Fruit fly (Drosophila melanogaster): ENCODE measurements around the gene CG18549.

CG18549 gene

dm6 chr3R:12401672-12402296, 47.3 kb upstream of the CG18549 start, which contains the start of gene DNAlig3 (continued):
- TF ChIP-seq NfI (GFP tag; optimal IDR thresholded peaks at IDR 0.05), result no peak
- no peak for TF ChIP-seq CG4730 (GFP tag; IDR thresholded peaks at IDR 0.05)
- TF ChIP-seq ATbp (GFP tag; optimal IDR thresholded peaks at IDR 0.05), result no peak
- no peak for TF ChIP-seq CG13296 (GFP tag; optimal IDR thresholded peaks at IDR 0.05)
- no peak for TF ChIP-seq E2f1 (GFP tag; IDR thresholded peaks at IDR 0.05)
- TF ChIP-seq Atf6 (GFP tag; IDR thresholded peaks at IDR 0.05), result no peak
- TF ChIP-seq CG15073 (GFP tag; optimal IDR thresholded peaks at IDR 0.05), result no peak
- no peak for TF ChIP-seq B-H2 (GFP tag; optimal IDR thresholded peaks at IDR 0.05)
- TF ChIP-seq CG15269 (tag; optimal IDR thresholded peaks at IDR 0.05), result no peak
- no peak for TF ChIP-seq psq (GFP tag; optimal IDR thresholded peaks at IDR 0.05)
- TF ChIP-seq CG10274 (GFP tag; optimal IDR thresholded peaks at IDR 0.05), result no peak
- no peak for TF ChIP-seq slp2 (GFP tag; optimal IDR thresholded peaks at IDR 0.05)
- TF ChIP-seq knrl (GFP tag; IDR thresholded peaks at IDR 0.05; ENCODE audit: partially characterized antibody), result 0 out of 3 replicates have a peak, but pooled peaks have one; percentile 28
- peak; percentile 2 for TF ChIP-seq CG4617 (GFP tag; optimal IDR thresholded peaks at IDR 0.05; ENCODE audit: borderline replicate concordance)
- TF ChIP-seq chn (GFP tag; optimal IDR thresholded peaks at IDR 0.05), result no peak
- TF ChIP-seq chinmo (GFP tag; IDR thresholded peaks at IDR 0.05; ENCODE audit: partially characterized antibody), result 0 out of 4 replicates have a peak, but pooled peaks have one; percentile 27
- TF ChIP-seq CG8765 (GFP tag; IDR thresholded peaks at IDR 0.05), result no peak
- TF ChIP-seq CG17829 (tag; optimal IDR thresholded peaks at IDR 0.05), result no peak
- TF ChIP-seq maf-S (GFP tag; optimal IDR thresholded peaks at IDR 0.05), result no peak
- TF ChIP-seq tx (GFP tag; optimal IDR thresholded peaks at IDR 0.05), result no peak
- TF ChIP-seq CG13123 (GFP tag; optimal IDR thresholded peaks at IDR 0.05), result no peak
- no peak for TF ChIP-seq CG12104 (GFP tag; optimal IDR thresholded peaks at IDR 0.05)
- TF ChIP-seq tap (tag; optimal IDR thresholded peaks at IDR 0.05), result no peak
- TF ChIP-seq zen2 (GFP tag; IDR thresholded peaks at IDR 0.05; ENCODE audit: partially characterized antibody), result peak; percentile 68; the same call in 2 of the 3 replicates
- TF ChIP-seq E2f2 (GFP tag; IDR thresholded peaks at IDR 0.05), result peak; percentile 89
- no peak for TF ChIP-seq Doc2 (GFP tag; IDR thresholded peaks at IDR 0.05)
- no peak for TF ChIP-seq CG3995 (GFP tag; optimal IDR thresholded peaks at IDR 0.05)
- no peak for TF ChIP-seq ac (GFP tag; optimal IDR thresholded peaks at IDR 0.05)
- no peak for TF ChIP-seq CG12299 (tag; optimal IDR thresholded peaks at IDR 0.05)
- peak; percentile 68 for TF ChIP-seq BEAF-32 (GFP tag; optimal IDR thresholded peaks at IDR 0.05)
- TF ChIP-seq CG9215 (GFP tag; IDR thresholded peaks at IDR 0.05), result no peak
- TF ChIP-seq sens (GFP tag), result peak; percentile 32
- TF ChIP-seq CG17328 (GFP tag; IDR thresholded peaks at IDR 0.05), result no peak
- peak; percentile 79 for TF ChIP-seq CG15514 (GFP tag; optimal IDR thresholded peaks at IDR 0.05)
- no peak for TF ChIP-seq sc (optimal IDR thresholded peaks at IDR 0.05)
- no peak for TF ChIP-seq sc (GFP tag; optimal IDR thresholded peaks at IDR 0.05)
- no peak for TF ChIP-seq shn (GFP tag; optimal IDR thresholded peaks at IDR 0.05)
- TF ChIP-seq CG6765 (GFP tag; optimal IDR thresholded peaks at IDR 0.05), result no peak
- TF ChIP-seq tin (GFP tag; optimal IDR thresholded peaks at IDR 0.05), result no peak
- TF ChIP-seq ftz-f1 (GFP tag; optimal IDR thresholded peaks at IDR 0.05), result no peak
- TF ChIP-seq CG34422 (GFP tag; IDR thresholded peaks at IDR 0.05), result no peak; the same call in 2 of the 3 replicates
- TF ChIP-seq Nf-YC (tag; optimal IDR thresholded peaks at IDR 0.05), result no peak
- TF ChIP-seq croc (GFP tag; conservative IDR thresholded peaks at IDR 0.05), result no peak
- no peak for TF ChIP-seq CG8944 (GFP tag; optimal IDR thresholded peaks at IDR 0.05)
- TF ChIP-seq her (GFP tag; optimal IDR thresholded peaks at IDR 0.05), result peak; percentile 39
- TF ChIP-seq C15 (GFP tag; IDR thresholded peaks at IDR 0.05), result no peak
- TF ChIP-seq CG9797 (GFP tag; optimal IDR thresholded peaks at IDR 0.05), result peak; percentile 17
- no peak for TF ChIP-seq CG12942 (GFP tag; optimal IDR thresholded peaks at IDR 0.05)
- TF ChIP-seq Nf-YA (GFP tag; IDR thresholded peaks at IDR 0.05), result peak; percentile 23; the same call in 1 of the 2 replicates
- no peak for TF ChIP-seq stc (GFP tag; IDR thresholded peaks at IDR 0.05)
- no peak for TF ChIP-seq CG8924 (tag; optimal IDR thresholded peaks at IDR 0.05)

All from whole organism, embryonic.